Fruit fly (Drosophila melanogaster) whole organism, pupa: ENCODE data around the gene CG46458.

Experiments
- CG12605 ChIP-seq: fragments of 200-800 bp; sonication (Bioruptor generic); IDR thresholded peaks from 2 replicates; pipeline ENCODE4 v1.3.6; 2022; ENCODE audit warnings: missing biosample characterization, missing genetic modification characterization
- CG13204 ChIP-seq: fragments of 200-800 bp; sonication (Bioruptor generic); optimal IDR thresholded peaks from 2 replicates; lab custom pipeline; 2018; ENCODE audit warnings: missing biosample characterization, mild to moderate bottlenecking, missing genetic modification characterization, moderate library complexity
- CG9948 ChIP-seq: fragments of 200-800 bp; sonication (Bioruptor generic); optimal IDR thresholded peaks from 2 replicates; lab custom pipeline; 2018; ENCODE audit warnings: missing biosample characterization, mild to moderate bottlenecking, missing genetic modification characterization, moderate library complexity
- EcR ChIP-seq: fragments of 200-800 bp; sonication (Bioruptor generic); optimal IDR thresholded peaks from 3 replicates; lab custom pipeline; 2019; ENCODE audit warnings: missing biosample characterization, missing genetic modification characterization, mild to moderate bottlenecking, moderate library complexity, missing genetic modification reagents

DNA sequence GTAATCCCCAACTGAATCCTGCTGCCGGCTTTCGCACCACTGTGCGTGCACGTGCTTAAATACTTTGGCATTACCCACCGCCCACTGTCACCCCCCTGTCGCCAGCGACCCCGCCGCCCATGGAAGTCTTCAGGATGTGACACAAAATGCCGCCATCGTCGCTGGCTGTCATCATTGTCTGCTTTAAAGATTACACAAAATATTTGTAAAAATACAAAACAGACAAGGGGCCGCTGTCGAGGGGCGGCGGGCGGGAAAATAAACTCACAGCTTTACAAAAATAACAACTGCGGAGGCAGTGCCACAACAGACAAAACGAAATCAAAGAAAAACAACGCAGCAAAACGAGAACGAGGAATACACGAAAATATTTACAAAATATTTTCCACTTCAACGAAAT is 39.9 kb downstream of the CG46458 start:
- TF ChIP-seq EcR (GFP tag; lab: Kevin White, UChicago) (no peak), CG13204 (no peak), CG9948 (tag; lab: Kevin White, UChicago) (no peak), CG12605 (GFP tag; lab: Robert Waterston, UW) (no peak)
